Worm (Caenorhabditis elegans) whole organism, midembryonic: ENCODE measurements around the gene amt-4.

Experiments
- cog-1 ChIP-seq: sonication (generic microtip); optimal IDR thresholded peaks from 2 replicates; lab custom pipeline; 2016; ENCODE audit warnings: missing genetic modification characterization, missing compliant biosample characterization
- klf-2 ChIP-seq: fragments of 200-800 bp; sonication (Bioruptor generic); conservative IDR thresholded peaks from 2 replicates; pipeline ENCODE4 v1.3.6; 2022; ENCODE audit warnings: missing genetic modification reagents, missing genetic modification characterization, missing compliant biosample characterization
- tab-1 ChIP-seq: fragments of 200-800 bp; sonication (Bioruptor generic); IDR thresholded peaks from 2 replicates; pipeline ENCODE4 v1.3.6; 2022; ENCODE audit warnings: missing genetic modification characterization, missing compliant biosample characterization
- ztf-29 ChIP-seq: fragments of 200-800 bp; sonication (Bioruptor generic); IDR thresholded peaks from 2 replicates; pipeline ENCODE4 v1.3.6; 2022; ENCODE audit warnings: missing genetic modification reagents, missing genetic modification characterization, missing compliant biosample characterization

- TF ChIP-seq ztf-29 (GFP tag; lab: Robert Waterston, UW), result no peak
- no peak for TF ChIP-seq tab-1 (GFP tag; lab: Robert Waterston, UW)
- no peak for TF ChIP-seq klf-2
- no peak for TF ChIP-seq cog-1 (tag; lab: Kevin White, UChicago)
Observed at ce11 chrX:4532160-4532741, 32.9 kb upstream of the amt-4 start, which contains the start of gene nhr-35.
